Worm (Caenorhabditis elegans) whole organism, young adult: ENCODE results near the gene lido-17.

ENCODE experiments used
- B0336.3 ChIP-seq: fragments of 200-800 bp; sonication (Bioruptor generic); IDR thresholded peaks from 2 replicates; pipeline ENCODE4 v1.3.6; 2022; ENCODE audit warnings: missing genetic modification characterization, missing compliant biosample characterization
- C17E4.6 ChIP-seq: fragments of 200-800 bp; sonication (Bioruptor generic); IDR thresholded peaks from 2 replicates; pipeline ENCODE4 v1.3.6; 2022; ENCODE audit warnings: missing genetic modification reagents, missing genetic modification characterization, missing compliant biosample characterization
- F22D6.2 ChIP-seq: sonication (generic microtip); optimal IDR thresholded peaks from 2 replicates; lab custom pipeline; 2016; ENCODE audit warnings: mild to moderate bottlenecking, missing genetic modification characterization, missing compliant biosample characterization
- F57C9.4 ChIP-seq: sonication (generic microtip); optimal IDR thresholded peaks from 2 replicates; lab custom pipeline; 2017; ENCODE audit warnings: mild to moderate bottlenecking, missing genetic modification characterization, missing compliant biosample characterization
- T26A5.8 ChIP-seq: sonication (generic microtip); optimal IDR thresholded peaks from 2 replicates; lab custom pipeline; 2016; ENCODE audit warnings: missing genetic modification characterization, missing compliant biosample characterization
- Y56A3A.18 ChIP-seq: fragments of 200-800 bp; sonication (Bioruptor generic); IDR thresholded peaks from 2 replicates; pipeline ENCODE4 v1.3.6; 2022; ENCODE audit warnings: missing genetic modification reagents, missing genetic modification characterization, missing compliant biosample characterization
- ama-1 ChIP-seq, 3 experiments: fragments of 150-350 bp in 1 of 3; sonication (generic microtip) in 2 of 3; optimal IDR thresholded peaks; 2 replicates each; lab custom pipeline; 2014 to 2018; ENCODE audit warnings: missing biosample characterization in 2 of 3, missing genetic modification characterization in 2 of 3, missing genetic modification reagents in 2 of 3
- attf-3 ChIP-seq: fragments of 200-800 bp; sonication (Bioruptor generic); conservative IDR thresholded peaks from 2 replicates; pipeline ENCODE4 v1.3.6; 2022; ENCODE audit warnings: missing genetic modification reagents, missing genetic modification characterization, missing compliant biosample characterization
- attf-5 ChIP-seq: fragments of 200-800 bp; sonication (Bioruptor generic); optimal IDR thresholded peaks from 2 replicates; lab custom pipeline; 2018; ENCODE audit warnings: mild to moderate bottlenecking, missing genetic modification characterization, missing compliant biosample characterization
- attf-6 ChIP-seq: fragments of 200-800 bp; sonication (Bioruptor generic); IDR thresholded peaks from 2 replicates; pipeline ENCODE4 v1.3.6; 2022; ENCODE audit warnings: missing genetic modification reagents, missing genetic modification characterization, missing compliant biosample characterization
- ccch-3 ChIP-seq: fragments of 200-800 bp; sonication (Bioruptor generic); optimal IDR thresholded peaks from 2 replicates; lab custom pipeline; 2018; ENCODE audit warnings: mild to moderate bottlenecking, missing genetic modification characterization, missing compliant biosample characterization
- ceh-100 ChIP-seq: fragments of 200-800 bp; sonication (Bioruptor generic); IDR thresholded peaks from 2 replicates; pipeline ENCODE4 v1.3.6; 2022; ENCODE audit warnings: missing genetic modification reagents, missing genetic modification characterization, missing compliant biosample characterization
- ceh-27 ChIP-seq: fragments of 200-800 bp; sonication (Bioruptor generic); optimal IDR thresholded peaks from 2 replicates; lab custom pipeline; 2018; ENCODE audit warnings: mild to moderate bottlenecking, missing genetic modification characterization, moderate library complexity, missing compliant biosample characterization
- efl-1 ChIP-seq: fragments of 150-350 bp; optimal IDR thresholded peaks from 2 replicates; lab custom pipeline; 2014; ENCODE audit warnings: missing biosample characterization, missing genetic modification reagents, missing genetic modification characterization
- egl-44 ChIP-seq: fragments of 200-800 bp; sonication (Bioruptor generic); IDR thresholded peaks from 2 replicates; pipeline ENCODE4 v1.3.6; 2022; ENCODE audit warnings: missing genetic modification reagents, missing genetic modification characterization, missing compliant biosample characterization
- egrh-3 ChIP-seq: fragments of 200-800 bp; sonication (Bioruptor generic); IDR thresholded peaks from 2 replicates; pipeline ENCODE4 v1.3.6; 2022; ENCODE audit warnings: missing genetic modification reagents, missing genetic modification characterization, missing compliant biosample characterization
- ekl-4 ChIP-seq: fragments of 200-800 bp; sonication (Bioruptor generic); IDR thresholded peaks from 2 replicates; pipeline ENCODE4 v1.3.6; 2022; ENCODE audit warnings: missing genetic modification reagents, missing genetic modification characterization, missing compliant biosample characterization
- ets-4 ChIP-seq: fragments of 200-800 bp; sonication (Bioruptor generic); optimal IDR thresholded peaks from 2 replicates; lab custom pipeline; 2018; ENCODE audit warnings: mild to moderate bottlenecking, missing genetic modification characterization, missing compliant biosample characterization
- him-1 ChIP-seq: sonication (generic microtip); optimal IDR thresholded peaks from 2 replicates; lab custom pipeline; 2016; ENCODE audit warnings: missing genotype, missing genetic modification reagents, missing genetic modification characterization, missing compliant biosample characterization
- hmg-20 ChIP-seq: fragments of 200-800 bp; sonication (Bioruptor generic); IDR thresholded peaks from 2 replicates; pipeline ENCODE4 v1.3.6; 2022; ENCODE audit warnings: missing genetic modification reagents, missing genetic modification characterization, missing compliant biosample characterization
- hrde-1 ChIP-seq: sonication (generic microtip); optimal IDR thresholded peaks from 2 replicates; lab custom pipeline; 2016; ENCODE audit warnings: missing genetic modification characterization, mild to moderate bottlenecking, missing compliant biosample characterization, moderate library complexity, missing genotype, missing genetic modification reagents, borderline replicate concordance
- let-526 ChIP-seq: fragments of 200-800 bp; sonication (Bioruptor generic); IDR thresholded peaks from 2 replicates; pipeline ENCODE4 v1.3.6; 2022; ENCODE audit warnings: missing genetic modification reagents, missing genetic modification characterization, missing compliant biosample characterization
- lin-26 ChIP-seq: fragments of 200-800 bp; sonication (Bioruptor generic); IDR thresholded peaks from 2 replicates; pipeline ENCODE4 v1.3.6; 2022; ENCODE audit warnings: missing genetic modification reagents, missing genetic modification characterization, missing compliant biosample characterization
- lin-40 ChIP-seq: sonication (generic microtip); optimal IDR thresholded peaks from 2 replicates; lab custom pipeline; 2016; ENCODE audit warnings: missing genetic modification characterization, mild to moderate bottlenecking, missing compliant biosample characterization, missing genotype, missing genetic modification reagents
- madf-6 ChIP-seq: fragments of 200-800 bp; sonication (Bioruptor generic); IDR thresholded peaks from 2 replicates; pipeline ENCODE4 v1.3.6; 2022; ENCODE audit warnings: missing genetic modification reagents, missing genetic modification characterization, missing compliant biosample characterization
- nfya-2 ChIP-seq: fragments of 200-800 bp; sonication (Bioruptor generic); IDR thresholded peaks from 2 replicates; pipeline ENCODE4 v1.3.6; 2022; ENCODE audit warnings: missing genetic modification reagents, missing genetic modification characterization, missing compliant biosample characterization
- nhr-179 ChIP-seq: sonication (generic microtip); optimal IDR thresholded peaks from 2 replicates; lab custom pipeline; 2016; ENCODE audit warnings: mild to moderate bottlenecking, missing genetic modification characterization, missing compliant biosample characterization
- nhr-80 ChIP-seq: sonication (generic microtip); optimal IDR thresholded peaks from 2 replicates; lab custom pipeline; 2016; ENCODE audit warnings: missing genetic modification characterization, missing compliant biosample characterization
- nhr-90 ChIP-seq: sonication (generic microtip); optimal IDR thresholded peaks from 2 replicates; lab custom pipeline; 2016; ENCODE audit warnings: missing genotype, mild to moderate bottlenecking, missing genetic modification characterization, missing compliant biosample characterization
- rec-8 ChIP-seq, 2 experiments: sonication (generic microtip); optimal IDR thresholded peaks; 2 replicates each; lab custom pipeline; 2016; ENCODE audit warnings: mild to moderate bottlenecking in 2 of 2, missing genetic modification characterization in 2 of 2, missing genetic modification reagents in 2 of 2, missing genotype in 2 of 2, missing biosample characterization in 1 of 2, missing compliant biosample characterization in 1 of 2, moderate library complexity in 1 of 2
- snpc-3.4 ChIP-seq: sonication (generic microtip); optimal IDR thresholded peaks from 2 replicates; lab custom pipeline; 2017; ENCODE audit warnings: missing genetic modification characterization, mild to moderate bottlenecking, missing compliant biosample characterization, antibody characterized with exemption, moderate library complexity, missing genotype, missing genetic modification reagents
- tbp1 ChIP-seq: fragments of 200-800 bp; sonication (Bioruptor generic); optimal IDR thresholded peaks from 2 replicates; lab custom pipeline; 2018; ENCODE audit warnings: mild to moderate bottlenecking, missing genetic modification characterization, missing compliant biosample characterization
- zfh-2 ChIP-seq: fragments of 200-800 bp; sonication (Bioruptor generic); conservative IDR thresholded peaks from 2 replicates; pipeline ENCODE4 v1.3.6; 2022; ENCODE audit warnings: missing genetic modification reagents, missing genetic modification characterization, missing compliant biosample characterization

lido-17 gene

ce11 chrII:9379796-9380195 is 12.8 kb downstream of the lido-17 start, which contains the start of gene srh-48:
Gene srh-48, plus strand, starts transcription at chrII:9380096.
- TF ChIP-seq attf-5 (GFP tag; lab: Kevin White, UChicago) (no peak), tbp1 (GFP tag; lab: Kevin White, UChicago) (no peak), Y56A3A.18 (GFP tag; lab: Robert Waterston, UW) (no peak), rec-8 (tag; optimal IDR thresholded peaks at IDR 0.05; lab: Kevin White, UChicago) (no peak), attf-3 (GFP tag; lab: Robert Waterston, UW) (no peak)

- TF ChIP-seq let-526 (no peak), ceh-100 (GFP tag; lab: Robert Waterston, UW) (no peak), egl-44 (GFP tag; lab: Robert Waterston, UW) (no peak), hmg-20 (GFP tag; lab: Robert Waterston, UW) (no peak), F57C9.4 (no peak), ets-4 (GFP tag; lab: Kevin White, UChicago) (no peak), F22D6.2 (no peak), egrh-3 (GFP tag; lab: Robert Waterston, UW) (no peak), Y56A3A.18 (GFP tag; lab: Robert Waterston, UW) (no peak), attf-6 (GFP tag; lab: Robert Waterston, UW) (no peak), nfya-2 (GFP tag; lab: Robert Waterston, UW) (no peak)
Measured at ce11 chrII:9378174-9378573, 14.4 kb downstream of the lido-17 start.

ce11 chrII:9377158-9377557 is 15.5 kb downstream of the lido-17 start, which contains the start of gene C06C3.10:
Gene C06C3.10, minus strand, starts transcription at chrII:9377258.
- no peak for TF ChIP-seq lin-40 (tag; lab: Kevin White, UChicago)
- TF ChIP-seq ccch-3: no peak
- TF ChIP-seq nhr-80 (tag; lab: Kevin White, UChicago): no peak
- TF ChIP-seq hrde-1 (tag; lab: Kevin White, UChicago): no peak
- no peak for TF ChIP-seq efl-1 (GFP tag; lab: Kevin White, UChicago)
- TF ChIP-seq ceh-27: no peak
- no peak for TF ChIP-seq nhr-90 (tag; lab: Kevin White, UChicago)
- no peak for TF ChIP-seq B0336.3 (GFP tag; lab: Robert Waterston, UW)
- TF ChIP-seq ama-1 (optimal IDR thresholded peaks at IDR 0.05; lab: Kevin White, UChicago): no peak
- TF ChIP-seq ama-1 (GFP tag; optimal IDR thresholded peaks at IDR 0.05; lab: Kevin White, UChicago): no peak
- no peak for TF ChIP-seq ekl-4 (GFP tag; lab: Robert Waterston, UW)
- no peak for TF ChIP-seq snpc-3.4 (tag; lab: Kevin White, UChicago)
- TF ChIP-seq madf-6 (GFP tag; lab: Robert Waterston, UW): no peak
- TF ChIP-seq him-1 (tag; lab: Kevin White, UChicago): no peak

ce11 chrII:9374807-9375206 is 17.8 kb downstream of the lido-17 start, which contains the start of gene C06C3.12:
Gene C06C3.12, plus strand, starts transcription at chrII:9375107.
- no peak for TF ChIP-seq lin-26 (GFP tag; lab: Robert Waterston, UW)
- TF ChIP-seq T26A5.8 (tag; lab: Kevin White, UChicago): no peak
- TF ChIP-seq nhr-179: no peak
- no peak for TF ChIP-seq C17E4.6 (GFP tag; lab: Robert Waterston, UW)
- TF ChIP-seq, all 124 proteins: peak for 0

- TF ChIP-seq zfh-2 (GFP tag; lab: Robert Waterston, UW) (no peak), hrde-1 (tag; lab: Kevin White, UChicago) (no peak)
Measured at ce11 chrII:9372991-9373390, 19.6 kb downstream of the lido-17 start, which contains the start of gene C06C3.4. Gene C06C3.4, plus strand, starts transcription at chrII:9373291.
